Fruit fly (Drosophila melanogaster): ENCODE measurements around the gene EndoA.
A peak's percentile ranks its signal among the peaks of the same experiment; 100 is the strongest.

EndoA gene

DNA sequence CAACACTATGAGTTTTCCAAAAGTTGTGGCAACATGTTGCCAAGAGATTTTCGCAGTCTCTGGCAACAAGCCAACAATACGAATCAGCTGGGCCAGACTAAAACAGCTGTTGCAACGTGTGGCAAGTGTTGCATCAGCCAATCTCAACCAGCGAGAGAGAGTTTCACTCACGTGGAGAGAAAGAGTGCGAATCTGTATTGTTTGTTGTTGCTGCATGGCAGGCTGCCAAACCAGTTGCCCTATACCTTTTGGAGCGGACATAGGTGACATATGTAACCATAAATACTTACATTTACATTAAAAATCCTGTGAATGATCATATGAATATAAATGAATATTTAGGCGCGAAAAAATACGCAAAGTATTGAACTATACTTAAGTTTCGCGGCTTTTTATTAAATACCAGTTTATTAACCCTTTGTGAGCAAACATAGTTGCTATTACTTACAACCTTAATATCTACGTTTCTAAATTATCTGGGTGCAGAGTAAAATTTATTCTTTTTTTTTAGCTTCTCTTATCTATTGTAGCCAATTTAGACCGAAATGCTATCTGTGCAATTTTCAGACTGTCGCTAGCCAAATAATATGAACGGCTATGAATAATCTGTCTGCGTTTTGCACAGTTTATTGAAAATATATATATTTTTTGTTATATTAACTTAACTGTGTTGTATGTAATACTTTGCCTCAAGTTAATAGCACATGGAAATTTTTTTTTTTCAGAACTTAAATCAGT, 7.6 kb downstream of the EndoA start (continued):
- TF ChIP-seq stc (GFP tag; IDR thresholded peaks at IDR 0.05) (no peak), NC2β (GFP tag; optimal IDR thresholded peaks at IDR 0.05) (no peak), CG2120 (GFP tag; optimal IDR thresholded peaks at IDR 0.05) (no peak), Oli (tag; optimal IDR thresholded peaks at IDR 0.05) (peak; percentile 45), ttk (GFP tag; IDR thresholded peaks at IDR 0.05) (no peak), CG13775 (GFP tag; optimal IDR thresholded peaks at IDR 0.05) (peak; percentile 45), hbn (GFP tag; IDR thresholded peaks at IDR 0.05; ENCODE audit: partially characterized antibody) (no peak), CG18599 (GFP tag; optimal IDR thresholded peaks at IDR 0.05) (no peak), Mrtf (GFP tag; IDR thresholded peaks at IDR 0.05) (no peak), Dref (GFP tag; IDR thresholded peaks at IDR 0.05) (no peak), CG2712 (tag; optimal IDR thresholded peaks at IDR 0.05) (peak; percentile 9), Mad (GFP tag; optimal IDR thresholded peaks at IDR 0.05) (no peak), CG31441 (GFP tag; IDR thresholded peaks at IDR 0.05) (peak; percentile 32; the same call in 1 of the 2 replicates), br (optimal IDR thresholded peaks at IDR 0.05) (no peak), CG30020 (tag; optimal IDR thresholded peaks at IDR 0.05) (no peak), org-1 (GFP tag; optimal IDR thresholded peaks at IDR 0.05) (no peak), Ptx1 (GFP tag; IDR thresholded peaks at IDR 0.05) (no peak), CG7839 (tag; optimal IDR thresholded peaks at IDR 0.05) (peak; percentile 14), otp (GFP tag; IDR thresholded peaks at IDR 0.05) (no peak), CG13287 (GFP tag; IDR thresholded peaks at IDR 0.05; ENCODE audit: partially characterized antibody) (no peak), Elba2 (GFP tag; optimal IDR thresholded peaks at IDR 0.05) (no peak), CG3281 (GFP tag; optimal IDR thresholded peaks at IDR 0.05) (no peak), Side (GFP tag; optimal IDR thresholded peaks at IDR 0.05) (no peak), CG5180 (GFP tag; optimal IDR thresholded peaks at IDR 0.05) (peak; percentile 25), sd (tag; optimal IDR thresholded peaks at IDR 0.05) (no peak), CG31388 (GFP tag; optimal IDR thresholded peaks at IDR 0.05) (no peak), CG3163 (GFP tag; optimal IDR thresholded peaks at IDR 0.05) (no peak), CG17359 (tag; optimal IDR thresholded peaks at IDR 0.05) (no peak), gro (GFP tag; optimal IDR thresholded peaks at IDR 0.05) (no peak), CG8944 (GFP tag; optimal IDR thresholded peaks at IDR 0.05) (no peak), CG17568 (GFP tag; optimal IDR thresholded peaks at IDR 0.05) (no peak), gem (tag; optimal IDR thresholded peaks at IDR 0.05) (peak; percentile 18), Fer1 (GFP tag; optimal IDR thresholded peaks at IDR 0.05) (no peak), cwo (GFP tag; optimal IDR thresholded peaks at IDR 0.05) (no peak), bbx (GFP tag; IDR thresholded peaks at IDR 0.05; ENCODE audit: partially characterized antibody) (peak; percentile 29; the same call in 1 of the 2 replicates), mirr (GFP tag; optimal IDR thresholded peaks at IDR 0.05) (no peak), amos (GFP tag; IDR thresholded peaks at IDR 0.05; ENCODE audit: partially characterized antibody) (no peak), Sry-β (GFP tag; optimal IDR thresholded peaks at IDR 0.05) (no peak), chn (GFP tag; optimal IDR thresholded peaks at IDR 0.05) (no peak), Deaf1 (tag; optimal IDR thresholded peaks at IDR 0.05) (no peak), CG10274 (GFP tag; optimal IDR thresholded peaks at IDR 0.05) (peak; percentile 94), Trl (optimal IDR thresholded peaks at IDR 0.05) (peak; percentile 25 to 57), Trl (GFP tag; optimal IDR thresholded peaks at IDR 0.05) (no peak), CG12071 (GFP tag; optimal IDR thresholded peaks at IDR 0.05) (no peak), Gsc (GFP tag; IDR thresholded peaks at IDR 0.05) (no peak), CG31365 (tag; optimal IDR thresholded peaks at IDR 0.05) (no peak), ems (GFP tag; optimal IDR thresholded peaks at IDR 0.05) (peak; percentile 42), CG7786 (GFP tag; optimal IDR thresholded peaks at IDR 0.05) (no peak), CG17612 (GFP tag; IDR thresholded peaks at IDR 0.05) (no peak), dati (GFP tag; IDR thresholded peaks at IDR 0.05) (no peak)

Measured in whole organism, embryonic.